Fruit fly (Drosophila melanogaster) whole organism, wandering third instar larva: Measurements from ENCODE around the gene TyrR.

ENCODE experiments used
- Abd-B ChIP-seq: fragments of >200 bp; optimal IDR thresholded peaks from 2 replicates; lab custom pipeline; 2017; ENCODE audit warnings: missing biosample characterization, missing genetic modification characterization
- CG9705 ChIP-seq: fragments of 200-800 bp; sonication (Bioruptor generic); optimal IDR thresholded peaks from 2 replicates; lab custom pipeline; 2018; ENCODE audit warnings: missing biosample characterization, mild to moderate bottlenecking, missing genetic modification characterization
- CrebA ChIP-seq: fragments of 200-800 bp; sonication (Bioruptor generic); optimal IDR thresholded peaks from 2 replicates; lab custom pipeline; 2016; ENCODE audit warnings: missing biosample characterization, mild to moderate bottlenecking, missing genetic modification characterization, borderline replicate concordance
- Dfd ChIP-seq: fragments of >200 bp; optimal IDR thresholded peaks from 2 replicates; lab custom pipeline; 2017; ENCODE audit warnings: missing biosample characterization, missing genetic modification characterization
- GATAd ChIP-seq: sonication (Bioruptor generic); optimal IDR thresholded peaks from 2 replicates; lab custom pipeline; 2016; ENCODE audit warnings: missing biosample characterization, missing genetic modification characterization
- HLH106 ChIP-seq: fragments of 200-800 bp; optimal IDR thresholded peaks from 3 replicates; lab custom pipeline; 2019; ENCODE audit warnings: missing biosample characterization, mild to moderate bottlenecking, missing genetic modification characterization, moderate library complexity
- Hnf4 ChIP-seq: fragments of 200-800 bp; sonication (Bioruptor generic); optimal IDR thresholded peaks from 2 replicates; lab custom pipeline; 2016; ENCODE audit warnings: missing biosample characterization, mild to moderate bottlenecking, missing genetic modification characterization
- Hr78 ChIP-seq: fragments of >200 bp; optimal IDR thresholded peaks from 2 replicates; lab custom pipeline; 2017; ENCODE audit warnings: missing biosample characterization, missing genetic modification characterization
- Hr83 ChIP-seq: fragments of 200-300 bp; sonication (Bioruptor generic); optimal IDR thresholded peaks from 2 replicates; lab custom pipeline; 2016; ENCODE audit warnings: missing biosample characterization, mild to moderate bottlenecking, missing genetic modification characterization, moderate library complexity; ENCODE audit not compliant: poor library complexity, severe bottlenecking
- Myc ChIP-seq: fragments of >200 bp; optimal IDR thresholded peaks from 2 replicates; lab custom pipeline; 2017
- N ChIP-seq: fragments of >200 bp; optimal IDR thresholded peaks from 2 replicates; lab custom pipeline; 2018; ENCODE audit warnings: missing biosample characterization, missing external identifiers, missing genetic modification characterization
- OdsH ChIP-seq: fragments of 200-800 bp; sonication (Bioruptor generic); optimal IDR thresholded peaks from 2 replicates; lab custom pipeline; 2016; ENCODE audit warnings: missing biosample characterization, mild to moderate bottlenecking, missing genetic modification characterization
- Rel ChIP-seq, 2 experiments: fragments of 200-800 bp; sonication (Bioruptor generic) in 1 of 2; optimal IDR thresholded peaks; 2 replicates in 1 of 2; 3 replicates in 1 of 2; lab custom pipeline; 2016 to 2019; ENCODE audit warnings: mild to moderate bottlenecking in 2 of 2, missing biosample characterization in 2 of 2, missing genetic modification characterization in 2 of 2, moderate library complexity in 1 of 2
- Sp1 ChIP-seq: fragments of 200-800 bp; sonication (Bioruptor generic); optimal IDR thresholded peaks from 3 replicates; lab custom pipeline; 2019; ENCODE audit warnings: missing biosample characterization, mild to moderate bottlenecking, missing genetic modification characterization, moderate library complexity
- Vsx2 ChIP-seq: fragments of 200-300, 225-300 bp; sonication (Bioruptor generic); optimal IDR thresholded peaks from 2 replicates; lab custom pipeline; 2018; ENCODE audit warnings: missing biosample characterization, missing genetic modification characterization; ENCODE audit not compliant: partially characterized antibody
- brk ChIP-seq: fragments of 200-800 bp; sonication (Bioruptor generic); optimal IDR thresholded peaks from 2 replicates; lab custom pipeline; 2016; ENCODE audit warnings: missing biosample characterization, mild to moderate bottlenecking, missing genetic modification characterization
- dl ChIP-seq, 2 experiments: fragments of 175-275, 200-275 bp in 1 of 2; fragments of 200-275 bp in 1 of 2; sonication (Bioruptor generic); optimal IDR thresholded peaks; lab custom pipeline; 2018; ENCODE audit warnings: mild to moderate bottlenecking in 2 of 2, missing biosample characterization in 2 of 2, missing genetic modification characterization in 2 of 2, moderate library complexity in 2 of 2; ENCODE audit not compliant: partially characterized antibody in 2 of 2, insufficient read depth in 1 of 2
- dsf ChIP-seq: sonication (Bioruptor generic); optimal IDR thresholded peaks from 2 replicates; lab custom pipeline; 2016; ENCODE audit warnings: missing biosample characterization, missing genetic modification characterization, borderline replicate concordance
- ey ChIP-seq: fragments of 200-800 bp; sonication (Bioruptor generic); optimal IDR thresholded peaks from 2 replicates; lab custom pipeline; 2016; ENCODE audit warnings: missing biosample characterization, missing genetic modification characterization
- fru ChIP-seq: fragments of 200-800 bp; sonication (Bioruptor generic); optimal IDR thresholded peaks from 3 replicates; lab custom pipeline; 2016; ENCODE audit warnings: missing biosample characterization, mild to moderate bottlenecking, missing genetic modification characterization
- h ChIP-seq: fragments of 200-800 bp; sonication (Bioruptor generic); optimal IDR thresholded peaks from 3 replicates; lab custom pipeline; 2016; ENCODE audit warnings: missing biosample characterization, mild to moderate bottlenecking, missing genetic modification characterization
- jim ChIP-seq: fragments of 175-275, 200-325 bp; sonication (Bioruptor generic); optimal IDR thresholded peaks from 2 replicates; lab custom pipeline; 2016; ENCODE audit warnings: missing biosample characterization, mild to moderate bottlenecking, missing genetic modification characterization
- lola ChIP-seq: fragments of >200 bp; optimal IDR thresholded peaks from 2 replicates; lab custom pipeline; 2017; ENCODE audit warnings: missing biosample characterization, missing genetic modification characterization
- psq ChIP-seq: fragments of 200-800 bp; sonication (Bioruptor generic); optimal IDR thresholded peaks from 3 replicates; lab custom pipeline; 2017; ENCODE audit warnings: missing biosample characterization, mild to moderate bottlenecking, missing genetic modification characterization, moderate library complexity
- rgr ChIP-seq: fragments of 200-800 bp; sonication (Bioruptor generic); optimal IDR thresholded peaks from 3 replicates; lab custom pipeline; 2016; ENCODE audit warnings: missing biosample characterization, mild to moderate bottlenecking, missing genetic modification characterization
- sage ChIP-seq: fragments of 200-800 bp; sonication (Bioruptor generic); optimal IDR thresholded peaks from 2 replicates; lab custom pipeline; 2016; ENCODE audit warnings: missing biosample characterization, mild to moderate bottlenecking, missing genetic modification characterization
- tai ChIP-seq: sonication (Bioruptor generic); optimal IDR thresholded peaks from 2 replicates; lab custom pipeline; 2016; ENCODE audit warnings: missing biosample characterization, missing genetic modification characterization
- usp ChIP-seq: fragments of >200 bp; optimal IDR thresholded peaks from 2 replicates; lab custom pipeline; 2017; ENCODE audit warnings: missing biosample characterization, missing genetic modification characterization

The TyrR gene

DNA sequence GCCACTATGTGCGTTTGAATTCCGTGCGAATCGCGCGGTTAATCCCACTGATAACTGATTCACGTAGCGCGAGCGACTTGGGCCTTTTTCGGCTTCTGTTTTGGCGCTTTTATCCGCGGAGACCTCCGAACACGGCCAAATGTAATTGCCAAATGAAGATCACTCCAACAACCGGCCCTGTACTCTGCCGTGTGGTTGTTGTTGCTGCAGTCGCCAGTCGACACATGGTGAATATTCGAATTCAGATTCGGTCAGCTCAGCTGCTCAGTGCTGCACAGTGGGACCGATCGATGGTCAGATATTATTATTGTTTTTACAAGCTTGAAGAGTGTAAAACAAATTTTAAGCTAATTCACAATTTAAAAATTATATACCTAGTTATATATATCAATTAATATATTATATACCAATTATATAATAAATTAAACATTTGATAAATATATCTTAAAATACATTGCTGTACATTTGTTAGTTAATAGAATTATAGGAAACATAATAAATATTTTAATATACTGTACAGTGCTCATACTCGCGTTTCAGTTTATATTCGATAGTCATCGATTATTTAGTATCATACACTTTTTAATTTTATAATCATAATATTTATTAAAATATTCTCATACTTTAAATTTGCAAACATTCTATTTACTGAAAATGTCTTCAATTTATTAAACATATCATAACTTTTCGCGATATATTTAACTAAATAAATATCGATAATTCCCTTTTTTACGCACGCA is 31.5 kb upstream of the TyrR start, which contains the start of gene CG43102 (continued):
- TF ChIP-seq Vsx2 (GFP tag; lab: Kevin White, UChicago) (no peak), HLH106 (tag; lab: Kevin White, UChicago) (peak; percentile 72), Hnf4 (GFP tag; lab: Kevin White, UChicago) (peak; percentile 17), CrebA (no peak)

DNA sequence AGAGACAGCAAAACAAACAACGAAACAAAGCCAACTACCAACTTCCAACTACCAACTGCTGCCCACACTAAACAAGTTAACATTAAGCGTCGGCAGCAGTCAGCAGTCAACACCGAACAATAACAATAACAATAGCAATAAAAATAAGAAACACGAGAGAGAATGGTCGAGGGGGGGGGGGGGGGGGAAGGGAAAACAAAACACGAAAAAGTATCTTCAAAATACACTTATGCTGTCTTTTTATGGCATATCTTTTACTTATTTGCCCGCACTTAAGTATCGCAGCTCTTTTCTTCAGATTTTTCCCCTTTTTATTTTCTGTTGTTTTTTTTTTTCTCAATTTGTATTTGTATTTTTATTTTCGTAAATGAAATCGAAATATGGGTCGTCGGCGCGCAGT is 30.3 kb upstream of the TyrR start:
- TF ChIP-seq jim (GFP tag; lab: Kevin White, UChicago) (no peak), Hr83 (GFP tag; lab: Kevin White, UChicago) (no peak), HLH106 (tag; lab: Kevin White, UChicago) (no peak), GATAd (GFP tag; lab: Kevin White, UChicago) (no peak), rgr (GFP tag; lab: Kevin White, UChicago) (no peak), Hr78 (GFP tag; lab: Kevin White, UChicago) (no peak), dsf (GFP tag; lab: Kevin White, UChicago) (no peak), N (GFP tag; lab: Kevin White, UChicago) (no peak), Abd-B (GFP tag; lab: Kevin White, UChicago) (no peak), usp (GFP tag; lab: Kevin White, UChicago) (no peak), Rel (GFP tag; optimal IDR thresholded peaks at IDR 0.05; lab: Kevin White, UChicago) (no peak), Rel (tag; optimal IDR thresholded peaks at IDR 0.05; lab: Kevin White, UChicago) (no peak), lola (no peak)
- TF ChIP-seq, all 38 proteins: peak for 0

DNA sequence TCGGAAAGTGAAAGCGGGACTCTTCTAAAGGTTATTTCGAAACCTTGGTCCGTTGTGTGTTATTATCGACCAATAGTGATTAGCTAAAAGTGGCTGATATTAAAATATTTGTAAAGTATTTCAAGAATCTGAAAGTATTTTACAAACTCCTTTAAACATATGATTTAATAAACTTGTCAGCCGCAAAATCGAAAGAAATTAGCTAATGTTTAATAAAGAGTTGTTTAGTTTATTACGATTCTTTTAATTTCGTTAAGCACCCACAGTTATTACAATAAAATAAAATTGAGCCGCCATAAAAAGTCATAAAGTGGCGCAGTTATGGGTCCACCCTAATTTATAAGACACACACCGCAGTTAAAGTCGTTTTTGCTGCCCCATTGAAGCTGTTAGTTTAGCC is 26.9 kb upstream of the TyrR start:
- TF ChIP-seq dl (GFP tag; optimal IDR thresholded peaks at IDR 0.05; lab: Kevin White, UChicago; ENCODE audit: insufficient read depth in 1 of 2, partially characterized antibody in 2 of 2) (no peak), fru (GFP tag; lab: Kevin White, UChicago) (no peak), Myc (lab: Kevin White, UChicago) (no peak), lola (no peak), h (GFP tag; lab: Kevin White, UChicago) (no peak), N (GFP tag; lab: Kevin White, UChicago) (no peak)
- TF ChIP-seq, all 38 proteins: peak for 0

DNA sequence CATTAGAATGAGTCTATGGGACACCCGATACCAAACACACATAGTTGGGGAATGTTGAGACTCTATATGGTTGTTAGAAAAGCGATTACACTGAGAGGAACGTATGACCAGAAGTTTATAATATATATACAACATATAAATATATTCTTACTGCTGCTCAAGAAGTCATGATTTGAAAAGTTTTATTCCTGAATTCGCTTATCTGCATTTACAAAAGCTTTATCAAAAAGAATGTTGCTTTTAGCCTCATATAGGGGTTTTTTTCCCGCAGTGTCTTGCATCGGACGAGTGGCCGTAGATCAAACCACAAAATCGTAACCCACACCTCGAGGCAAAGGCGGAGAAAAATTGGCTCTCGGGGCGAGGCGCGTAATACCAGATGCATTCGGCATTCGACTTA is 24.8 kb upstream of the TyrR start:
- TF ChIP-seq Hr78 (GFP tag; lab: Kevin White, UChicago) (no peak), Dfd (GFP tag; lab: Kevin White, UChicago) (no peak), Abd-B (GFP tag; lab: Kevin White, UChicago) (no peak), lola (no peak), OdsH (GFP tag; lab: Kevin White, UChicago) (no peak), CG9705 (GFP tag; lab: Kevin White, UChicago) (no peak), sage (GFP tag; lab: Kevin White, UChicago) (no peak), dsf (GFP tag; lab: Kevin White, UChicago) (no peak), N (GFP tag; lab: Kevin White, UChicago) (no peak), GATAd (GFP tag; lab: Kevin White, UChicago) (no peak), psq (GFP tag; lab: Kevin White, UChicago) (no peak), dl (GFP tag; optimal IDR thresholded peaks at IDR 0.05; lab: Kevin White, UChicago; ENCODE audit: insufficient read depth in 1 of 2, partially characterized antibody in 2 of 2) (no peak), h (GFP tag; lab: Kevin White, UChicago) (no peak), fru (GFP tag; lab: Kevin White, UChicago) (no peak)

DNA sequence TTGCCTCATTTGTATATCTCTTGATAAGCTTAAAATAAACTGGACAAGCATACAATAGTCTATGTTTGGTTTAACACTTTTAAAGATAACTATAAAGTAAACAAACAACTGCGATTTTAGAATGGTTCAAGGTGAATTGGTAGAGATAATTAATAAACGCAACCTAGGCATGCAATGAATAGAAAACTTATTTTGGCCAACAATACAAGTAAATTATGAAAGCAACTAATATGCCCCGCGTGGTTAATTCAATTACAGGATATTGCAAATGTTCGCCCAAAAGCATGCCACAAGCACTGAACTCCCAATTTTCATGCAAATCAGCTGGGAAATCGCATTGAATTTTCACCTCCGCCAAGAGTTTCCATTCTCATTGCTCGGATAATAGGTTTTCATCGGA is 21.2 kb upstream of the TyrR start:
- no peak for TF ChIP-seq Sp1 (GFP tag; lab: Kevin White, UChicago)
- TF ChIP-seq ey (GFP tag; lab: Kevin White, UChicago): no peak
- no peak for TF ChIP-seq sage (GFP tag; lab: Kevin White, UChicago)
- no peak for TF ChIP-seq brk (GFP tag; lab: Kevin White, UChicago)
- TF ChIP-seq tai (GFP tag; lab: Kevin White, UChicago): no peak
- no peak for TF ChIP-seq rgr (GFP tag; lab: Kevin White, UChicago)
- no peak for TF ChIP-seq Dfd (GFP tag; lab: Kevin White, UChicago)
- no peak for TF ChIP-seq OdsH (GFP tag; lab: Kevin White, UChicago)
